Fruit fly (Drosophila melanogaster): ENCODE results near the gene Mnn1.

DNA sequence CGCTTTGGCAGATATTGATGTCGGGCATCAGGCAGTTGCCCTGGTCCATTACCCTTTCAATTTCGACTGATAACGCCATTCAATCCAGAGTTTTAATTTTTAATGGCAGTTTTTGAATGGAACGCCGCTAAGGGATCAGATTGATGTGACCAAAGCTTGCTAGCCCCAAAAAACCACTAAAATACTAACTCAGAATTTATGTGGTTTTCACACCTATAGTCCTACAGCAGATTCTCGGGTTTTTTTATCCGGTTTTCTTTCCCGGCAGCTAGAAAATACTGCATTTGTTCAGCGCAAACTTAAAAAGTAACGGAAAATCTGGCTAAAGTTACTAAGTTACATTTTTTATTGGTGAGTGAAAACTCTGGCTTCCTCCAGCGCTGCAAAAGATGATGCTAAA is 9.6 kb downstream of the Mnn1 start, which contains the start of gene Nuf2:
- no peak for TF ChIP-seq Hr78 (GFP tag; optimal IDR thresholded peaks at IDR 0.05)
- no peak for TF ChIP-seq CG32264 (GFP tag; optimal IDR thresholded peaks at IDR 0.05)
- TF ChIP-seq psq (GFP tag; optimal IDR thresholded peaks at IDR 0.05) = no peak
- TF ChIP-seq sage (GFP tag; optimal IDR thresholded peaks at IDR 0.05) = no peak
- no peak for TF ChIP-seq OdsH (GFP tag; optimal IDR thresholded peaks at IDR 0.05)
- TF ChIP-seq woc (GFP tag; optimal IDR thresholded peaks at IDR 0.05) = no peak
